Worm (Caenorhabditis elegans) whole organism, L1 larva: Measurements from ENCODE around the gene F36A4.3.

Experiments
- C04F5.9 ChIP-seq: sonication (generic microtip); optimal IDR thresholded peaks from 2 replicates; lab custom pipeline; 2016; ENCODE audit warnings: missing genetic modification characterization, missing compliant biosample characterization
- C16A3.4 ChIP-seq: fragments of 150-350 bp; optimal IDR thresholded peaks from 2 replicates; lab custom pipeline; 2014; ENCODE audit warnings: missing biosample characterization, missing genetic modification characterization
- aly-2 ChIP-seq: fragments of 150-350 bp; optimal IDR thresholded peaks from 2 replicates; lab custom pipeline; 2014; ENCODE audit warnings: missing biosample characterization, missing genetic modification characterization
- ceh-63 ChIP-seq: fragments of 200-800 bp; sonication (Bioruptor generic); optimal IDR thresholded peaks from 2 replicates; lab custom pipeline; 2018; ENCODE audit warnings: mild to moderate bottlenecking, missing genetic modification characterization, missing compliant biosample characterization
- ceh-90 ChIP-seq: sonication (generic microtip); optimal IDR thresholded peaks from 2 replicates; lab custom pipeline; 2016; ENCODE audit warnings: missing genetic modification characterization, missing compliant biosample characterization
- efl-1 ChIP-seq, 4 experiments: fragments of 150-350 bp; optimal IDR thresholded peaks in 3 of 4; peaks in 1 of 4; 1 replicate in 1 of 4; 2 replicates in 3 of 4; lab custom pipeline; 2014; ENCODE audit warnings: missing biosample characterization in 2 of 4, missing genetic modification characterization in 2 of 4, missing genetic modification reagents in 2 of 4
- elt-2 ChIP-seq: sonication (generic microtip); optimal IDR thresholded peaks from 2 replicates; lab custom pipeline; 2016; ENCODE audit warnings: missing genetic modification characterization, mild to moderate bottlenecking, inconsistent platforms, missing compliant biosample characterization, missing genetic modification reagents
- grh-1 ChIP-seq: fragments of 200-800 bp; sonication (Bioruptor generic); IDR thresholded peaks from 2 replicates; pipeline ENCODE4 v1.3.6; 2022; ENCODE audit warnings: missing genetic modification reagents, missing genetic modification characterization, missing compliant biosample characterization
- hpl-2 ChIP-seq: fragments of 150-350 bp; optimal IDR thresholded peaks from 2 replicates; lab custom pipeline; 2014; ENCODE audit warnings: missing biosample characterization, missing genetic modification reagents, missing genetic modification characterization
- isw-1 ChIP-seq: fragments of 200-800 bp; sonication (Bioruptor generic); IDR thresholded peaks from 2 replicates; pipeline ENCODE4 v1.3.6; 2022; ENCODE audit warnings: missing genetic modification characterization, missing compliant biosample characterization
- jun-1 ChIP-seq: fragments of 150-350 bp; optimal IDR thresholded peaks from 2 replicates; lab custom pipeline; 2014; ENCODE audit warnings: missing biosample characterization, missing genetic modification reagents, missing genetic modification characterization
- lin-13 ChIP-seq: fragments of 150-350 bp; optimal IDR thresholded peaks from 2 replicates; lab custom pipeline; 2014; ENCODE audit warnings: missing biosample characterization, missing genetic modification reagents, missing genetic modification characterization
- lir-3 ChIP-seq: sonication (generic microtip); optimal IDR thresholded peaks from 2 replicates; lab custom pipeline; 2016; ENCODE audit warnings: mild to moderate bottlenecking, missing genetic modification characterization, moderate library complexity, missing compliant biosample characterization; ENCODE audit not compliant: poor library complexity
- mab-9 ChIP-seq: fragments of 200-800 bp; sonication (Bioruptor generic); IDR thresholded peaks from 2 replicates; pipeline ENCODE4 v1.3.6; 2022; ENCODE audit warnings: missing genetic modification reagents, missing genetic modification characterization, missing compliant biosample characterization
- mdl-1 ChIP-seq, 2 experiments: fragments of 150-350 bp; optimal IDR thresholded peaks; 2 replicates each; lab custom pipeline; 2014 to 2017; ENCODE audit warnings: missing biosample characterization in 2 of 2, missing genetic modification characterization in 2 of 2, inconsistent platforms in 1 of 2
- mep-1 ChIP-seq: fragments of 150-350 bp; optimal IDR thresholded peaks from 2 replicates; lab custom pipeline; 2014; ENCODE audit warnings: missing biosample characterization, missing genetic modification characterization
- nhr-12 ChIP-seq: sonication (generic microtip); optimal IDR thresholded peaks from 2 replicates; lab custom pipeline; 2017; ENCODE audit warnings: missing biosample characterization, missing genetic modification characterization
- nhr-20 ChIP-seq: sonication (generic microtip); optimal IDR thresholded peaks from 2 replicates; lab custom pipeline; 2016; ENCODE audit warnings: mild to moderate bottlenecking, missing genetic modification characterization, missing compliant biosample characterization
- nhr-237 ChIP-seq: fragments of 150-350 bp; optimal IDR thresholded peaks from 2 replicates; lab custom pipeline; 2014; ENCODE audit warnings: missing biosample characterization, missing genetic modification characterization
- nhr-28 ChIP-seq: fragments of 150-350 bp; optimal IDR thresholded peaks from 2 replicates; lab custom pipeline; 2014; ENCODE audit warnings: missing biosample characterization, missing genetic modification characterization
- nhr-76 ChIP-seq: sonication (generic microtip); optimal IDR thresholded peaks from 2 replicates; lab custom pipeline; 2017; ENCODE audit warnings: missing biosample characterization, missing genetic modification characterization
- nhr-77 ChIP-seq: fragments of 150-350 bp; optimal IDR thresholded peaks from 2 replicates; lab custom pipeline; 2014; ENCODE audit warnings: missing biosample characterization, missing genetic modification characterization
- nhr-85 ChIP-seq: sonication (generic microtip); peaks from one replicate; lab custom pipeline; 2016; ENCODE audit warnings: missing genetic modification characterization, inconsistent platforms, missing compliant biosample characterization
- nhr-90 ChIP-seq: sonication (generic microtip); optimal IDR thresholded peaks from 2 replicates; lab custom pipeline; 2016; ENCODE audit warnings: mild to moderate bottlenecking, missing genetic modification characterization, missing compliant biosample characterization; ENCODE audit not compliant: poor library complexity
- pag-3 ChIP-seq: sonication (generic microtip); optimal IDR thresholded peaks from 2 replicates; lab custom pipeline; 2017; ENCODE audit warnings: missing genetic modification characterization, mild to moderate bottlenecking, missing compliant biosample characterization, antibody characterized with exemption, borderline replicate concordance; ENCODE audit not compliant: insufficient read depth
- pqm-1 ChIP-seq: sonication (generic microtip); optimal IDR thresholded peaks from 3 replicates; lab custom pipeline; 2017; ENCODE audit warnings: missing biosample characterization, missing genetic modification characterization
- rnt-1 ChIP-seq: sonication (generic microtip); optimal IDR thresholded peaks from 2 replicates; lab custom pipeline; 2016; ENCODE audit warnings: mild to moderate bottlenecking, missing genetic modification characterization, moderate library complexity, missing compliant biosample characterization
- skn-1 ChIP-seq: fragments of 150-350 bp; optimal IDR thresholded peaks from 2 replicates; lab custom pipeline; 2014; ENCODE audit warnings: missing biosample characterization, missing genetic modification characterization
- sptf-1 ChIP-seq: fragments of 150-350 bp; optimal IDR thresholded peaks from 2 replicates; lab custom pipeline; 2014; ENCODE audit warnings: missing biosample characterization, missing genetic modification characterization
- sup-37 ChIP-seq: fragments of 200-800 bp; sonication (Bioruptor generic); optimal IDR thresholded peaks from 2 replicates; lab custom pipeline; 2018; ENCODE audit warnings: mild to moderate bottlenecking, missing genetic modification characterization, missing compliant biosample characterization
- tbx-2 ChIP-seq: sonication (generic microtip); optimal IDR thresholded peaks from 2 replicates; lab custom pipeline; 2016; ENCODE audit warnings: missing genetic modification characterization, missing compliant biosample characterization
- unc-130 ChIP-seq: fragments of 150-350 bp; optimal IDR thresholded peaks from 2 replicates; lab custom pipeline; 2017; ENCODE audit warnings: missing biosample characterization, missing genetic modification characterization, inconsistent platforms
- zag-1 ChIP-seq: fragments of 150-350 bp; optimal IDR thresholded peaks from 2 replicates; lab custom pipeline; 2014; ENCODE audit warnings: missing biosample characterization, missing genetic modification characterization
- ztf-4 ChIP-seq: fragments of 150-350 bp; optimal IDR thresholded peaks from 2 replicates; lab custom pipeline; 2014; ENCODE audit warnings: missing biosample characterization, missing genetic modification characterization

Gene F36A4.3

ce11 chrIV:4247334-4247733 is 22.1 kb upstream of the F36A4.3 start (continued):
- TF ChIP-seq nhr-20 (tag; lab: Kevin White, UChicago) (peak; percentile 59), hpl-2 (GFP tag; lab: Kevin White, UChicago) (no peak), skn-1 (tag; lab: Kevin White, UChicago) (peak; percentile 56), nhr-76 (tag; lab: Kevin White, UChicago) (no peak), mep-1 (peak; percentile 75), grh-1 (GFP tag; lab: Robert Waterston, UW) (peak; percentile 86), C16A3.4 (tag; lab: Kevin White, UChicago) (peak; percentile 25), rnt-1 (tag; lab: Kevin White, UChicago) (peak; percentile 59), zag-1 (tag; lab: Kevin White, UChicago) (no peak), tbx-2 (tag; lab: Kevin White, UChicago) (peak; percentile 59), nhr-237 (tag; lab: Kevin White, UChicago) (no peak)

ce11 chrIV:4247770-4248169 is 21.6 kb upstream of the F36A4.3 start, which contains the start of gene ama-1:
Gene ama-1 (plus strand): TSS chrIV:4248070.
- TF ChIP-seq nhr-85, result no peak
- TF ChIP-seq nhr-20 (tag; lab: Kevin White, UChicago), result no peak
- TF ChIP-seq aly-2 (tag; lab: Kevin White, UChicago), result no peak
- no peak for TF ChIP-seq nhr-77 (tag; lab: Kevin White, UChicago)
- no peak for TF ChIP-seq ceh-63 (GFP tag; lab: Kevin White, UChicago)
- no peak for TF ChIP-seq mab-9 (GFP tag; lab: Robert Waterston, UW)
- no peak for TF ChIP-seq hpl-2 (GFP tag; lab: Kevin White, UChicago)
- no peak for TF ChIP-seq ztf-4 (tag; lab: Kevin White, UChicago)
- TF ChIP-seq sup-37 (GFP tag; lab: Kevin White, UChicago), result no peak
- no peak for TF ChIP-seq lir-3 (tag; lab: Kevin White, UChicago)
- no peak for TF ChIP-seq ceh-90 (tag; lab: Kevin White, UChicago)
- no peak for TF ChIP-seq pqm-1 (tag; lab: Kevin White, UChicago)

ce11 chrIV:4254989-4255582 is 14.3 kb upstream of the F36A4.3 start:
- TF ChIP-seq ztf-4 (tag; lab: Kevin White, UChicago) (no peak), efl-1 (optimal IDR thresholded peaks at IDR 0.05; lab: Kevin White, UChicago) (no peak), efl-1 (GFP tag; optimal IDR thresholded peaks at IDR 0.05 in 1 of 2; lab: Kevin White, UChicago) (peak in 1 of 2 experiments; percentile 57)

ce11 chrIV:4259433-4259832 is 10.0 kb upstream of the F36A4.3 start:
- TF ChIP-seq elt-2 (tag; lab: Kevin White, UChicago) (peak; percentile 59), unc-130 (tag; lab: Kevin White, UChicago) (no peak), sptf-1 (tag; lab: Kevin White, UChicago) (no peak), jun-1 (tag; lab: Kevin White, UChicago) (peak; percentile 38)

ce11 chrIV:4262993-4263392 is 6.4 kb upstream of the F36A4.3 start, which contains the start of gene col-33:
Gene col-33 (plus strand): TSS chrIV:4263293.
- TF ChIP-seq lin-13 (GFP tag; lab: Kevin White, UChicago), result no peak
- TF ChIP-seq nhr-90 (tag; lab: Kevin White, UChicago), result no peak
- no peak for TF ChIP-seq mdl-1 (tag; optimal IDR thresholded peaks at IDR 0.05; lab: Kevin White, UChicago)
- TF ChIP-seq isw-1 (GFP tag; lab: Robert Waterston, UW), result no peak
- no peak for TF ChIP-seq pag-3 (tag; lab: Kevin White, UChicago)
- TF ChIP-seq nhr-12 (tag; lab: Kevin White, UChicago), result no peak
- no peak for TF ChIP-seq nhr-28 (tag; lab: Kevin White, UChicago)
- TF ChIP-seq C04F5.9 (tag; lab: Kevin White, UChicago), result no peak
